Fruit fly (Drosophila melanogaster) whole organism, embryonic: ENCODE data around the gene Ccp84Ad.
A peak's percentile ranks its signal among the peaks of the same experiment; 100 is the strongest.

Experiments used
- ATbp ChIP-seq: fragments of 200-800 bp; sonication (Bioruptor generic); optimal IDR thresholded peaks from 2 replicates; lab custom pipeline; 2017; ENCODE audit warnings: missing biosample characterization, mild to moderate bottlenecking, missing genetic modification characterization, missing genetic modification reagents
- C15 ChIP-seq: fragments of 200-800 bp; sonication (Bioruptor generic); IDR thresholded peaks from 3 replicates; pipeline ENCODE4 v1.3.6; 2022; ENCODE audit warnings: missing biosample characterization, missing genetic modification characterization
- CG1024 ChIP-seq: fragments of 200-800 bp; sonication (Bioruptor generic); IDR thresholded peaks from 2 replicates; pipeline ENCODE4 v1.3.6; 2022; ENCODE audit warnings: missing biosample characterization, missing genetic modification characterization
- CG10274 ChIP-seq: fragments of 200-800 bp; sonication (Bioruptor generic); optimal IDR thresholded peaks from 3 replicates; lab custom pipeline; 2017; ENCODE audit warnings: missing biosample characterization, mild to moderate bottlenecking, missing genetic modification characterization
- CG10431 ChIP-seq: fragments of 200-800 bp; sonication (Bioruptor generic); optimal IDR thresholded peaks from 3 replicates; lab custom pipeline; 2018; ENCODE audit warnings: missing biosample characterization, mild to moderate bottlenecking, missing genetic modification characterization
- CG12071 ChIP-seq: fragments of 200-800 bp; sonication (Bioruptor generic); optimal IDR thresholded peaks from 3 replicates; lab custom pipeline; 2018; ENCODE audit warnings: missing biosample characterization, mild to moderate bottlenecking, missing genetic modification characterization
- CG12236 ChIP-seq: fragments of 200-800 bp; sonication (Bioruptor generic); optimal IDR thresholded peaks from 2 replicates; lab custom pipeline; 2016; ENCODE audit warnings: missing biosample characterization, missing genetic modification characterization
- CG12299 ChIP-seq: fragments of 200-800 bp; sonication (Bioruptor generic); optimal IDR thresholded peaks from 2 replicates; lab custom pipeline; 2018; ENCODE audit warnings: missing biosample characterization, mild to moderate bottlenecking, missing genetic modification characterization
- CG12744 ChIP-seq: fragments of 200-800 bp; sonication (Bioruptor generic); optimal IDR thresholded peaks from 2 replicates; lab custom pipeline; 2016; ENCODE audit warnings: missing biosample characterization, missing genetic modification characterization
- CG13296 ChIP-seq: fragments of 200-800 bp; sonication (Bioruptor generic); optimal IDR thresholded peaks from 3 replicates; lab custom pipeline; 2018; ENCODE audit warnings: missing biosample characterization, mild to moderate bottlenecking, missing genetic modification characterization
- CG14050 ChIP-seq: fragments of 200-800 bp; sonication (Bioruptor generic); IDR thresholded peaks from 3 replicates; pipeline ENCODE4 v1.3.6; 2022; ENCODE audit warnings: missing biosample characterization, missing genetic modification characterization
- CG15479 ChIP-seq: fragments of 200-800 bp; sonication (Bioruptor generic); optimal IDR thresholded peaks from 3 replicates; lab custom pipeline; 2019; ENCODE audit warnings: missing biosample characterization, mild to moderate bottlenecking, missing genetic modification characterization, moderate library complexity
- CG15601 ChIP-seq: fragments of 200-800 bp; sonication (Bioruptor generic); optimal IDR thresholded peaks from 3 replicates; lab custom pipeline; 2019; ENCODE audit warnings: missing biosample characterization, mild to moderate bottlenecking, missing genetic modification characterization, moderate library complexity
- CG1602 ChIP-seq: fragments of 200-800 bp; sonication (Bioruptor generic); optimal IDR thresholded peaks from 3 replicates; lab custom pipeline; 2016; ENCODE audit warnings: missing biosample characterization, missing genetic modification characterization
- CG17328 ChIP-seq: fragments of 200-800 bp; sonication (Bioruptor generic); IDR thresholded peaks from 2 replicates; pipeline ENCODE4 v1.3.6; 2022; ENCODE audit warnings: missing biosample characterization, missing genetic modification characterization
- CG17361 ChIP-seq: fragments of 200-800 bp; sonication (Bioruptor generic); IDR thresholded peaks from 3 replicates; pipeline ENCODE4 v1.3.6; 2022; ENCODE audit warnings: missing biosample characterization, missing genetic modification characterization
- CG17829 ChIP-seq: fragments of 200-800 bp; optimal IDR thresholded peaks from 2 replicates; lab custom pipeline; 2019; ENCODE audit warnings: missing biosample characterization, mild to moderate bottlenecking, missing genetic modification characterization, moderate library complexity
- CG17912 ChIP-seq: fragments of 200-800 bp; sonication (Bioruptor generic); optimal IDR thresholded peaks from 2 replicates; lab custom pipeline; 2018; ENCODE audit warnings: missing biosample characterization, mild to moderate bottlenecking, missing genetic modification characterization
- CG18619 ChIP-seq: fragments of 200-800 bp; sonication (Bioruptor generic); optimal IDR thresholded peaks from 3 replicates; lab custom pipeline; 2017; ENCODE audit warnings: missing biosample characterization, mild to moderate bottlenecking, missing genetic modification characterization
- CG2116 ChIP-seq: fragments of 200-800 bp; sonication (Bioruptor generic); optimal IDR thresholded peaks from 3 replicates; lab custom pipeline; 2018; ENCODE audit warnings: missing biosample characterization, mild to moderate bottlenecking, missing genetic modification characterization
- CG33213 ChIP-seq: fragments of 200-800 bp; sonication (Bioruptor generic); optimal IDR thresholded peaks from 3 replicates; lab custom pipeline; 2016; ENCODE audit warnings: missing biosample characterization, missing genetic modification characterization
- CG34224 ChIP-seq: fragments of 200-800 bp; sonication (Bioruptor generic); IDR thresholded peaks from 3 replicates; pipeline ENCODE4 v1.3.6; 2022; ENCODE audit warnings: missing biosample characterization, missing genetic modification characterization; ENCODE audit not compliant: partially characterized antibody
- CG4617 ChIP-seq: fragments of 200-800 bp; sonication (Bioruptor generic); optimal IDR thresholded peaks from 3 replicates; lab custom pipeline; 2016; ENCODE audit warnings: missing biosample characterization, missing genetic modification characterization, borderline replicate concordance
- CG5953 ChIP-seq: fragments of 200-800 bp; sonication (Bioruptor generic); IDR thresholded peaks from 2 replicates; pipeline ENCODE4 v1.3.6; 2022; ENCODE audit warnings: missing biosample characterization, missing genetic modification characterization
- CG6791 ChIP-seq: fragments of 200-800 bp; sonication (Bioruptor generic); IDR thresholded peaks from 3 replicates; pipeline ENCODE4 v1.3.6; 2022; ENCODE audit warnings: missing biosample characterization, missing genetic modification characterization; ENCODE audit not compliant: partially characterized antibody
- CG7556 ChIP-seq: fragments of 200-800 bp; sonication (Bioruptor generic); optimal IDR thresholded peaks from 2 replicates; lab custom pipeline; 2017; ENCODE audit warnings: missing biosample characterization, mild to moderate bottlenecking, missing genetic modification characterization
- CG7839 ChIP-seq: fragments of 200-800 bp; sonication (Bioruptor generic); optimal IDR thresholded peaks from 3 replicates; lab custom pipeline; 2018; ENCODE audit warnings: missing biosample characterization, mild to moderate bottlenecking, missing genetic modification characterization, moderate library complexity
- CG8388 ChIP-seq: fragments of 200-800 bp; sonication (Bioruptor generic); optimal IDR thresholded peaks from 2 replicates; lab custom pipeline; 2019; ENCODE audit warnings: missing biosample characterization, mild to moderate bottlenecking, missing genetic modification characterization, moderate library complexity
- CG8765 ChIP-seq: fragments of 200-800 bp; sonication (Bioruptor generic); IDR thresholded peaks from 2 replicates; pipeline ENCODE4 v1.3.6; 2022; ENCODE audit warnings: missing biosample characterization, missing genetic modification characterization
- CG9437 ChIP-seq: fragments of 200-800 bp; sonication (Bioruptor generic); optimal IDR thresholded peaks from 2 replicates; lab custom pipeline; 2018; ENCODE audit warnings: missing biosample characterization, mild to moderate bottlenecking, missing genetic modification characterization
- CG9932 ChIP-seq: fragments of 200-800 bp; sonication (Bioruptor generic); IDR thresholded peaks from 2 replicates; pipeline ENCODE4 v1.3.6; 2022; ENCODE audit warnings: missing biosample characterization, missing genetic modification characterization
- ERR ChIP-seq: fragments of 200-800 bp; sonication (Bioruptor generic); optimal IDR thresholded peaks from 2 replicates; lab custom pipeline; 2016; ENCODE audit warnings: missing biosample characterization, missing genetic modification characterization
- Hr3 ChIP-seq: fragments of 200-800 bp; sonication (Bioruptor generic); optimal IDR thresholded peaks from 3 replicates; lab custom pipeline; 2016; ENCODE audit warnings: missing biosample characterization, missing genetic modification characterization
- Myb ChIP-seq: fragments of 200-800 bp; sonication (Bioruptor generic); optimal IDR thresholded peaks from 2 replicates; lab custom pipeline; 2016; ENCODE audit warnings: missing biosample characterization, missing genetic modification characterization
- Xrp1 ChIP-seq: fragments of 200-800 bp; sonication (Bioruptor generic); IDR thresholded peaks from 2 replicates; pipeline ENCODE4 v1.3.6; 2022; ENCODE audit warnings: missing biosample characterization, missing genetic modification characterization
- az2 ChIP-seq: fragments of 200-800 bp; sonication (Bioruptor generic); optimal IDR thresholded peaks from 3 replicates; lab custom pipeline; 2016; ENCODE audit warnings: missing biosample characterization, missing genetic modification characterization
- cg ChIP-seq: fragments of 200-800 bp; sonication (Bioruptor generic); optimal IDR thresholded peaks from 3 replicates; lab custom pipeline; 2019; ENCODE audit warnings: missing biosample characterization, mild to moderate bottlenecking, missing genetic modification characterization, moderate library complexity
- kah ChIP-seq: fragments of 200-800 bp; sonication (Bioruptor generic); optimal IDR thresholded peaks from 2 replicates; lab custom pipeline; 2018; ENCODE audit warnings: missing biosample characterization, mild to moderate bottlenecking, missing genetic modification characterization
- ken ChIP-seq: fragments of 200-800 bp; sonication (Bioruptor generic); IDR thresholded peaks from 3 replicates; pipeline ENCODE4 v1.3.6; 2022; ENCODE audit warnings: missing biosample characterization, missing genetic modification characterization
- klu ChIP-seq: fragments of 200-800 bp; sonication (Bioruptor generic); IDR thresholded peaks from 2 replicates; pipeline ENCODE4 v1.3.6; 2022; ENCODE audit warnings: missing biosample characterization, missing genetic modification characterization
- otp ChIP-seq: fragments of 200-800 bp; sonication (Bioruptor generic); IDR thresholded peaks from 3 replicates; pipeline ENCODE4, ENCODE4 v1.3.6; 2022; ENCODE audit warnings: missing biosample characterization, missing genetic modification characterization
- pita ChIP-seq: fragments of 200-800 bp; sonication (Bioruptor generic); optimal IDR thresholded peaks from 2 replicates; lab custom pipeline; 2017; ENCODE audit warnings: missing biosample characterization, mild to moderate bottlenecking, missing genetic modification characterization
- pnt ChIP-seq: fragments of 200-800 bp; sonication (Bioruptor generic); optimal IDR thresholded peaks from 3 replicates; lab custom pipeline; 2016; ENCODE audit warnings: missing biosample characterization, missing genetic modification characterization
- pzg ChIP-seq: fragments of 200-800 bp; sonication (Bioruptor generic); optimal IDR thresholded peaks from 3 replicates; lab custom pipeline; 2018; ENCODE audit warnings: missing biosample characterization, mild to moderate bottlenecking, missing genetic modification characterization, moderate library complexity
- row ChIP-seq: fragments of 200-800 bp; sonication (Bioruptor generic); IDR thresholded peaks from 3 replicates; pipeline ENCODE4 v1.3.6; 2022; ENCODE audit warnings: missing biosample characterization, missing genetic modification characterization
- tll ChIP-seq, 2 experiments: fragments of 200-800 bp in 1 of 2; fragments of >200 bp in 1 of 2; sonication (Bioruptor generic) in 1 of 2; optimal IDR thresholded peaks; 2 replicates each; lab custom pipeline; 2017 to 2019; ENCODE audit warnings: missing biosample characterization in 2 of 2, missing genetic modification characterization in 2 of 2, mild to moderate bottlenecking in 1 of 2, moderate library complexity in 1 of 2
- ttk ChIP-seq: fragments of 200-800 bp; sonication (Bioruptor generic); IDR thresholded peaks from 2 replicates; pipeline ENCODE4 v2.1.2; 2022; ENCODE audit warnings: missing biosample characterization, missing genetic modification characterization
- usp ChIP-seq: fragments of >200 bp; optimal IDR thresholded peaks from 2 replicates; lab custom pipeline; 2017; ENCODE audit warnings: missing biosample characterization, missing genetic modification characterization
- wek ChIP-seq: fragments of 200-800 bp; sonication (Bioruptor generic); optimal IDR thresholded peaks from 3 replicates; lab custom pipeline; 2018; ENCODE audit warnings: missing biosample characterization, mild to moderate bottlenecking, missing genetic modification characterization, moderate library complexity

Gene Ccp84Ad

DNA sequence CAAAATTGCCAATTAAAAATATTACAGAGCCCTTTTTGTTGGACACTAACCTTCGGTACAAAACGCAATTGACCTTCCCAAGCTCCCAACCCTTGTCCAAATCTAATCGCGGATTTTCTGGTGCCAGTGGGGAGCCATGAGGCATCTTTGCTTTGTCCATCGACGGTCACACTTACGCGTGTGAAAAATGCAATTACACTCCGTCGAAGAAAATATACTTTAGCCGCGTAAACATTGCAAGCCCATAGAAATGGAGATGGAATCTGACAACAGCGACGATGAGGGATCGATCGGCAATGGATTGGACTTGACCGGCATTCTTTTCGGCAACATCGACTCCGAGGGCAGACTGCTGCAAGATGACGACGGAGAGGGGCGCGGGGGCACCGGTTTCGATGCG, 45.8 kb upstream of the Ccp84Ad start, which contains the start of gene Taf1 (continued):
- TF ChIP-seq otp (GFP tag; lab: Robert Waterston, UW) (no peak), CG17912 (peak; percentile 27), kah (GFP tag; lab: Kevin White, UChicago) (no peak), CG18619 (no peak), CG17361 (no peak), Xrp1 (no peak), ERR (GFP tag; lab: Kevin White, UChicago) (no peak), CG14050 (GFP tag; lab: Robert Waterston, UW) (no peak), CG12071 (no peak), CG12236 (no peak), pnt (GFP tag; lab: Kevin White, UChicago) (no peak), tll (GFP tag; optimal IDR thresholded peaks at IDR 0.05; lab: Kevin White, UChicago) (no peak), pzg (GFP tag; lab: Kevin White, UChicago) (peak; percentile 94), CG15479 (GFP tag; lab: Kevin White, UChicago) (no peak), klu (GFP tag; lab: Robert Waterston, UW) (no peak), row (GFP tag; lab: Robert Waterston, UW) (peak; percentile 56), CG1024 (GFP tag; lab: Robert Waterston, UW) (no peak), CG7556 (GFP tag; lab: Kevin White, UChicago) (no peak), Myb (GFP tag; lab: Kevin White, UChicago) (peak; percentile 26), ATbp (GFP tag; lab: Kevin White, UChicago) (no peak), usp (no peak), CG33213 (GFP tag; lab: Kevin White, UChicago) (peak; percentile 66), CG15601 (tag; lab: Kevin White, UChicago) (no peak), cg (GFP tag; lab: Kevin White, UChicago) (no peak), C15 (no peak), CG2116 (GFP tag; lab: Kevin White, UChicago) (no peak), CG8388 (GFP tag; lab: Kevin White, UChicago) (no peak), CG10431 (GFP tag; lab: Kevin White, UChicago) (peak; percentile 86), CG34224 (GFP tag; lab: Robert Waterston, UW) (peak; percentile 33; the same call in 1 of the 3 replicates), CG12299 (tag; lab: Kevin White, UChicago) (no peak), pita (GFP tag; lab: Kevin White, UChicago) (peak; percentile 85), wek (GFP tag; lab: Kevin White, UChicago) (no peak), CG7839 (tag; lab: Kevin White, UChicago) (no peak), CG8765 (GFP tag; lab: Robert Waterston, UW) (no peak)

DNA sequence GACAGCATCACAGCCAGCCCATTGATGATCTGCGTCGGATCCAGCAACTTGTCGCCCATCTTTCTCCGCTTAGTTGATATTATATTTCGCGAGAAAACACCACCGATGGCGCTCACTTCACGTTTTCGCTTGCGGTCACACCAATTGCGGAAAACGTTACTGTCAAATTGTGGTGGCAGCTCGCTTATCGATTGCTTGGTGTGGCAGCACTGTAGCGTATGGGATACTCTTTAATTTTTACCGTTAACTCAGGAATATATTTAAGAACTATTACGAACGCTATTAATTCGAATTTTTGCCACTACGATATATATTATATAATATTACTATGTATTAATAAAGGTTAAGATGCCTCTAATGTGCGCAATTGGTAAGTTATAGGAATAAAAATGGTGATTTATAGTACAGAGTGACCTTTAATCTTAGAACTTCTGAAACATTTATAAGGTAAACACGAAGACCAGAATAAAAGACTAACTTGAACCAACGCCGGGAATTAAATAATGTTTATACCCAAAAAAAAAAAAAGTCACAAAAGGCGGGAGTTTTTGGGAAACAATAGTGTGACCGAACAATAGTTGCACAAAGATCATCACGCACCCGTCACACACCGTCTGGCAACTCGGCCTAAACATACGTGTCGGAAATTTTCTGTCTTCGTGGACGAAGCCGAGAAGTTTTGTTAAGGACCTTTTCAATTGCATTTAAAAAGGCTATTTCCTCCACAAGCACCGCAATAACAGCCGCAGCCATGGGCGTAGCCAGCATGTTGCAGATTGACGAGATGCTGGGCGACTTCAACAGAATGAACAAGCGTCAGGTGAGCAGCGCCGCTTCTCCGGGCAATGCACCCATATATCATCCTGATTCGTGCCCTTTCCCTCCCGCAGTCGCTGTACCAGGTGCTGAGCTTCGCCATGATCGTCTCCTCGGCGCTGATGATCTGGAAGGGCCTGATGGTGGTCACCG, 35.0 kb upstream of the Ccp84Ad start, which contains the start of the genes CG1307 and twr:
Gene CG1307, minus strand, starts transcription at position 165 of the 969 bp plus-strand sequence.
Gene twr, plus strand, starts transcription at position 605 of the 969 bp plus-strand sequence.
- TF ChIP-seq ken (GFP tag; lab: Robert Waterston, UW) (0 out of 3 replicates have a peak, but pooled peaks have one; percentile 11), CG6791 (0 out of 3 replicates have a peak, but pooled peaks have one; percentile 17), CG9932 (GFP tag; lab: Robert Waterston, UW) (peak; percentile 61), CG9437 (GFP tag; lab: Kevin White, UChicago) (peak; percentile 97), Hr3 (GFP tag; lab: Kevin White, UChicago) (peak; percentile 31), CG2116 (GFP tag; lab: Kevin White, UChicago) (peak; percentile 55), az2 (peak; percentile 6), CG10274 (GFP tag; lab: Kevin White, UChicago) (no peak), CG12744 (GFP tag; lab: Kevin White, UChicago) (no peak), CG5953 (no peak), CG17328 (GFP tag; lab: Robert Waterston, UW) (peak; percentile 14; the same call in 1 of the 2 replicates), ttk (GFP tag; lab: Robert Waterston, UW) (0 out of 2 replicates have a peak, but pooled peaks have one; percentile 38), CG1602 (peak; percentile 2), CG4617 (GFP tag; lab: Kevin White, UChicago) (peak; percentile 55), CG17829 (tag; lab: Kevin White, UChicago) (peak; percentile 61), CG13296 (GFP tag; lab: Kevin White, UChicago) (peak; percentile 9)
